Fruit fly (Drosophila melanogaster) whole organism, prepupa: ENCODE data around the gene CG17721.
A peak's percentile ranks its signal among the peaks of the same experiment; 100 is the strongest.

Source experiments
- Blimp-1 ChIP-seq: fragments of 200-800 bp; sonication (Bioruptor generic); optimal IDR thresholded peaks from 3 replicates; lab custom pipeline; 2017; ENCODE audit warnings: missing biosample characterization, missing genetic modification characterization, mild to moderate bottlenecking, moderate library complexity, missing genetic modification reagents
- CG10631 ChIP-seq: fragments of 200-800 bp; sonication (Bioruptor generic); optimal IDR thresholded peaks from 2 replicates; lab custom pipeline; 2016; ENCODE audit warnings: missing biosample characterization, missing genetic modification characterization
- CG11294 ChIP-seq: fragments of 200-800 bp; sonication (Bioruptor generic); IDR thresholded peaks from 2 replicates; pipeline ENCODE4 v1.3.6; 2022; ENCODE audit warnings: missing biosample characterization, missing genetic modification characterization
- CG11902 ChIP-seq: fragments of 200-800 bp; sonication (Bioruptor generic); optimal IDR thresholded peaks from 3 replicates; lab custom pipeline; 2016; ENCODE audit warnings: missing biosample characterization, missing genetic modification characterization
- CG1621 ChIP-seq: fragments of 200-800 bp; sonication (Bioruptor generic); optimal IDR thresholded peaks from 3 replicates; lab custom pipeline; 2018; ENCODE audit warnings: missing biosample characterization, mild to moderate bottlenecking, missing genetic modification characterization
- CG31627 ChIP-seq: fragments of 200-800 bp; sonication (Bioruptor generic); optimal IDR thresholded peaks from 3 replicates; lab custom pipeline; 2016; ENCODE audit warnings: missing biosample characterization, missing genetic modification characterization
- CG32006 ChIP-seq: fragments of 200-800 bp; sonication (Bioruptor generic); optimal IDR thresholded peaks from 3 replicates; lab custom pipeline; 2017; ENCODE audit warnings: missing biosample characterization, mild to moderate bottlenecking, missing genetic modification characterization
- CG3919 ChIP-seq: fragments of 200-800 bp; sonication (Bioruptor generic); optimal IDR thresholded peaks from 3 replicates; lab custom pipeline; 2016; ENCODE audit warnings: missing biosample characterization, missing genetic modification characterization
- CG6808 ChIP-seq: fragments of 200-800 bp; sonication (Bioruptor generic); optimal IDR thresholded peaks from 3 replicates; lab custom pipeline; 2017; ENCODE audit warnings: missing biosample characterization, missing genetic modification characterization, mild to moderate bottlenecking, moderate library complexity, missing genetic modification reagents
- CG6854 ChIP-seq: fragments of 200-800 bp; sonication (Bioruptor generic); optimal IDR thresholded peaks from 2 replicates; lab custom pipeline; 2017; ENCODE audit warnings: missing biosample characterization, mild to moderate bottlenecking, missing genetic modification characterization
- CG7368 ChIP-seq: fragments of 200-800 bp; sonication (Bioruptor generic); optimal IDR thresholded peaks from 3 replicates; lab custom pipeline; 2016; ENCODE audit warnings: missing biosample characterization, missing genetic modification characterization
- CG8119 ChIP-seq: fragments of 200-800 bp; sonication (Bioruptor generic); IDR thresholded peaks from 3 replicates; pipeline ENCODE4 v1.3.6; 2022; ENCODE audit warnings: missing biosample characterization, missing genetic modification characterization
- CG8319 ChIP-seq: fragments of 200-800 bp; sonication (Bioruptor generic); optimal IDR thresholded peaks from 3 replicates; lab custom pipeline; 2016; ENCODE audit warnings: missing biosample characterization, missing genetic modification characterization
- CG9139 ChIP-seq: fragments of 200-800 bp; sonication (Bioruptor generic); optimal IDR thresholded peaks from 3 replicates; lab custom pipeline; 2017; ENCODE audit warnings: missing biosample characterization, mild to moderate bottlenecking, missing genetic modification characterization
- Eip78C ChIP-seq: fragments of 200-800 bp; sonication (Bioruptor generic); peaks from one replicate; lab custom pipeline; 2016; ENCODE audit warnings: missing biosample characterization, missing genetic modification characterization
- Gug ChIP-seq: fragments of 200-800 bp; sonication (Bioruptor generic); IDR thresholded peaks from 2 replicates; pipeline ENCODE4 v1.3.6; 2022; ENCODE audit warnings: missing biosample characterization, missing genetic modification characterization
- Hr4 ChIP-seq: fragments of 200-800 bp; sonication (Bioruptor generic); optimal IDR thresholded peaks from 3 replicates; lab custom pipeline; 2016; ENCODE audit warnings: missing biosample characterization, missing genetic modification characterization
- Smox ChIP-seq: fragments of 200-800 bp; sonication (Bioruptor generic); optimal IDR thresholded peaks from 3 replicates; lab custom pipeline; 2016; ENCODE audit warnings: missing biosample characterization, missing genetic modification characterization
- Sox14 ChIP-seq: fragments of 200-800 bp; sonication (Bioruptor generic); optimal IDR thresholded peaks from 3 replicates; lab custom pipeline; 2016; ENCODE audit warnings: missing biosample characterization, missing genetic modification characterization
- acj6 ChIP-seq: fragments of 200-800 bp; sonication (Bioruptor generic); optimal IDR thresholded peaks from 3 replicates; lab custom pipeline; 2016; ENCODE audit warnings: missing biosample characterization, missing genetic modification characterization
- cyc ChIP-seq: fragments of 200-800 bp; sonication (Bioruptor generic); optimal IDR thresholded peaks from 3 replicates; lab custom pipeline; 2016; ENCODE audit warnings: missing biosample characterization, missing genetic modification characterization
- dsx ChIP-seq: fragments of 200-800 bp; optimal IDR thresholded peaks from 3 replicates; lab custom pipeline; 2019; ENCODE audit warnings: missing biosample characterization, mild to moderate bottlenecking, missing genetic modification characterization, moderate library complexity; ENCODE audit not compliant: poor library complexity, severe bottlenecking
- eg ChIP-seq: fragments of 200-800 bp; sonication (Bioruptor generic); IDR thresholded peaks from 3 replicates; pipeline ENCODE4 v1.3.6; 2022; ENCODE audit warnings: missing biosample characterization, missing genetic modification characterization
- fd85E ChIP-seq: fragments of 200-800 bp; sonication (Bioruptor generic); optimal IDR thresholded peaks from 3 replicates; lab custom pipeline; 2016; ENCODE audit warnings: missing biosample characterization, missing genetic modification characterization
- fkh ChIP-seq: fragments of 200-800 bp; sonication (Bioruptor generic); optimal IDR thresholded peaks from 3 replicates; lab custom pipeline; 2017; ENCODE audit warnings: missing biosample characterization, mild to moderate bottlenecking, missing genetic modification characterization, moderate library complexity
- net ChIP-seq: fragments of 200-800 bp; sonication (Bioruptor generic); optimal IDR thresholded peaks from 3 replicates; lab custom pipeline; 2016; ENCODE audit warnings: missing biosample characterization, missing genetic modification characterization
- pdm3 ChIP-seq: fragments of 200-800 bp; sonication (Bioruptor generic); optimal IDR thresholded peaks from 3 replicates; lab custom pipeline; 2016; ENCODE audit warnings: missing biosample characterization, missing genetic modification characterization
- salr ChIP-seq, 2 experiments: fragments of 200-800 bp; sonication (Bioruptor generic); optimal IDR thresholded peaks; 3 replicates each; lab custom pipeline; 2016 to 2018; ENCODE audit warnings: missing biosample characterization in 2 of 2, missing genetic modification characterization in 2 of 2, mild to moderate bottlenecking in 1 of 2
- ss ChIP-seq, 2 experiments: fragments of 200-800 bp; sonication (Bioruptor generic); optimal IDR thresholded peaks; 2 replicates in 1 of 2; 3 replicates in 1 of 2; lab custom pipeline; 2017 to 2018; ENCODE audit warnings: mild to moderate bottlenecking in 2 of 2, missing biosample characterization in 2 of 2, missing genetic modification characterization in 2 of 2, moderate library complexity in 1 of 2
- svp ChIP-seq: fragments of 200-800 bp; sonication (Bioruptor generic); peaks from one replicate; lab custom pipeline; 2016; ENCODE audit warnings: missing biosample characterization, missing genetic modification characterization
- topi ChIP-seq: fragments of 200-800 bp; sonication (Bioruptor generic); optimal IDR thresholded peaks from 3 replicates; lab custom pipeline; 2016; ENCODE audit warnings: missing biosample characterization, missing genetic modification characterization
- vri ChIP-seq: fragments of 200-800 bp; sonication (Bioruptor generic); optimal IDR thresholded peaks from 3 replicates; lab custom pipeline; 2016; ENCODE audit warnings: missing biosample characterization, mild to moderate bottlenecking, missing genetic modification characterization

CG17721 gene

DNA sequence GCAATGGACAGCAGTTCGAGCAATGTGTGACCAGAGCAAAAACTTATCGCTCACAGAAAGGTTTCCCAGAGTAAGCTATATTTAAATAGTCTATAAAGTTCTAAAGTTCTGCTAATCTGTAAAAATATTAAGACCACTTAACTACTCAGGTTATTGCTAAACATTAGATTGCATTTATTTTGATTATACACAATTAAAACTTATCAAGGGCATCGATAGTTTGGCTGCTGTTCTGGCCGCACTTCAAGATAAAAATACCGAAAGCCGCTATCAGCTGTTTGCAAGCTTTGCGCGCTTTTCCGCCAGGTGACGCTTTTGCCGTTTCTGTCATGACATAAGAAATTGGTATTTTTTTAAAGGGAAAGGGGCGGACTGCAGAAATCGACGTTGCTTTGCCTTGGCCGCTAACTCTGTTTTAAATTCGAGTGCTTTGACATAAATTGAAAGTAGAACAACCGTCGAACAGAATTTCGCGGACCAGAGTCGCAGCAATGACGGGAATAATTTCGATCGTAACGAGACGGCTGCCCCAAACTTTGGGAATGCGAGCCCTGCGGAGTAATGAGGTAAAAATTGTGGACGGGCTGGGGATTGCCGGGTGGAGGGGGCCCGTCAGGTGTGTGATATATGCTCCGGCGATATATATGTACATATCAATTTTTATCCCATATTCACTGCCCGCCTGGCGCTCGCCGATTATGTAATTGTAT lies 9.2 kb downstream of the CG17721 start, which contains the start of the genes CG17734 and CG5214 (continued):
- TF ChIP-seq Eip78C: peak; percentile 58
- no peak for TF ChIP-seq Hr4
- peak; percentile 20 for TF ChIP-seq topi (GFP tag; lab: Kevin White, UChicago)
- no peak for TF ChIP-seq CG3919 (GFP tag; lab: Kevin White, UChicago)

DNA sequence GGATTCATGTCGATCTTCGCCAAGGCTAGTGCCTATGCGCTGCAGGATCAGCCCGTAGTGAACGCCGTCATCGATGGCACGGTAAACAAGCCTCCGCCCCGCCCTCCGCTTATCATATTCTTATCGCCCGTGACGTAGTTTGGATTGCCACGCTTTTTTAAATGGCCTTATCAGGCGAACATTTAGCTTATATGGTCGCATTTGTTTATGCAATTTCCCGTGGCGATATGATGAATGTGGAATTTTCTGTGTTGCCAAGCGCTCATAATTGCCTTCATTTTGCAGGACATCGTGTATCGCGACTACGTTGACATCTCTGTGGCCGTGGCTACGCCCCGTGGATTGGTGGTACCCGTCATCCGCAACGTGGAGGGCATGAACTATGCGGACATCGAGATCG lies 10.9 kb downstream of the CG17721 start:
- TF ChIP-seq net (GFP tag; lab: Kevin White, UChicago) (no peak), svp (GFP tag; lab: Kevin White, UChicago) (peak; percentile 77), vri (GFP tag; lab: Kevin White, UChicago) (peak; percentile 77)
- TF ChIP-seq, all 60 proteins: peak for 2

- TF ChIP-seq CG8119 (GFP tag; lab: Robert Waterston, UW): no peak
- no peak for TF ChIP-seq CG9139 (GFP tag; lab: Kevin White, UChicago)
- TF ChIP-seq CG11294 (GFP tag; lab: Robert Waterston, UW): no peak
- TF ChIP-seq Sox14 (GFP tag; lab: Kevin White, UChicago): no peak
Observed at dm6 chr3R:11246865-11247264, 11.9 kb downstream of the CG17721 start.

DNA sequence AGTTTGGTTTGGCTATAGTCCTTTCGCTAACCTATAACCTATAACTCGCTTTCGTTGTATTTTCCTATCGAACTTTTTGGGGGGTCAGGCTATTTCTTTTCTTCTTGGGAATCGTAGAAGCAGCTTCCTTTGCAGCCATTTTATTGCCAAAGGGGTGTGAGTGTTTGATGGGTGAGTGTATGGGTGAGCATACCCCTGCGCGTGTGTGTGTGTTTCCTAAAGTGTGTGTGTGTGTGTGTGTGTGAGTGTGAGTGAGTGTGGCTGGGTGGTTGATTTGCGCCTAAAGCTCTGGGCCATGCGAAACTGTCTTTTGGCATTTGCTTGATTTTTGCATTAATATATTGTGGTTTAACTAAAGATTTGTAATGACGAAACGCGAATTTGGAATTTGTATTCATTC lies 18.8 kb downstream of the CG17721 start:
- TF ChIP-seq CG8319 (GFP tag; lab: Kevin White, UChicago): no peak
- no peak for TF ChIP-seq CG6808 (GFP tag; lab: Kevin White, UChicago)
- TF ChIP-seq Blimp-1: no peak
- no peak for TF ChIP-seq topi (GFP tag; lab: Kevin White, UChicago)
- no peak for TF ChIP-seq pdm3 (GFP tag; lab: Kevin White, UChicago)
- no peak for TF ChIP-seq CG6854 (GFP tag; lab: Kevin White, UChicago)
- no peak for TF ChIP-seq CG1621
- no peak for TF ChIP-seq ss (GFP tag; optimal IDR thresholded peaks at IDR 0.05; lab: Kevin White, UChicago)
- no peak for TF ChIP-seq fd85E
- TF ChIP-seq salr (GFP tag; optimal IDR thresholded peaks at IDR 0.05; lab: Kevin White, UChicago): no peak
- no peak for TF ChIP-seq eg (GFP tag; lab: Robert Waterston, UW)
- TF ChIP-seq dsx (GFP tag; lab: Kevin White, UChicago): no peak
- TF ChIP-seq Gug (GFP tag; lab: Robert Waterston, UW): no peak
- no peak for TF ChIP-seq CG11294 (GFP tag; lab: Robert Waterston, UW)
- TF ChIP-seq, all 60 proteins: peak for 0

- TF ChIP-seq acj6 (GFP tag; lab: Kevin White, UChicago) (no peak), CG31627 (GFP tag; lab: Kevin White, UChicago) (no peak), CG7368 (no peak), CG11902 (GFP tag; lab: Kevin White, UChicago) (no peak), Sox14 (GFP tag; lab: Kevin White, UChicago) (no peak), vri (GFP tag; lab: Kevin White, UChicago) (no peak), CG10631 (GFP tag; lab: Kevin White, UChicago) (no peak)
Observed at dm6 chr3R:11254382-11254953, 19.5 kb downstream of the CG17721 start.

dm6 chr3R:11257537-11257936 lies 22.6 kb downstream of the CG17721 start:
- TF ChIP-seq Smox (GFP tag; lab: Kevin White, UChicago) (no peak), CG10631 (GFP tag; lab: Kevin White, UChicago) (no peak), cyc (GFP tag; lab: Kevin White, UChicago) (no peak), CG32006 (GFP tag; lab: Kevin White, UChicago) (no peak), CG6854 (GFP tag; lab: Kevin White, UChicago) (no peak), fkh (GFP tag; lab: Kevin White, UChicago) (no peak), net (GFP tag; lab: Kevin White, UChicago) (no peak), Eip78C (no peak)
